Fruit fly (Drosophila melanogaster): ENCODE data around the gene gzl.

The gzl gene

DNA sequence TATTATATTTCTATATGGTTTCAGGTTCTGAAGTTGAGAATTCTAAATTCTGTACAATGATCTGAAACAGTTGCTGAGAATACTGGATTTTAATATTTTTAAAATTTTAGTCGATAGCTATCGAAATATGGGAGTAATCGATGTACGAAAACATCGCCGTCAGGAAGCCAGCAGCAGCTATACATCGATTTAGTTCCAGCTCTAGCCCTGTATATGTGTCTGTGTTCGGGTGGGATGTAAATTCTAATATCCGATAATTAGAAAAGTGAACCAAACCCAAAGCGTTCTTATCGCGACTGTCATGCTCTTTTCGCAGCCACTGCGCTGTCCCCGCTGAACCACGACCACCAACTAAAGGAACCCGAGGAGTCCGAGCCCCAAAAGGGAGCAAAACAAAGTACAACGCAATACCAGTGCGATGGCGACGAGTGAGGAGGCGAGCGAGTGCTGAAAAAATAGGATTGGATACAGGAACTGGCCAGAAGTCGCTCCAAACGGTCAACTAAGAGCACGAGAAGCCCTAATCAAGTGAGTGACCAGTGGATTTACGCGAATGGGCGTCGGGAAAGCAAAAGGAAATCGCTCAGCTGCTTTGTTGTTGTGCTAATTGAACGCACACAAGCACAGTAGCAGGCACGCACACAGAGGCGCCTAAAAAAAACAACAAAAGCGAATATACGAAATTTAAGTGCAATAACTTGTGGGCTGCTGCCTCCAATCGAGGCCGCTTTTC lies at the start of gene gzl (continued):
- TF ChIP-seq so (GFP tag; IDR thresholded peaks at IDR 0.05) (no peak), CG11723 (GFP tag; optimal IDR thresholded peaks at IDR 0.05) (no peak), sens-2 (GFP tag; IDR thresholded peaks at IDR 0.05) (no peak), unc-4 (GFP tag; IDR thresholded peaks at IDR 0.05; ENCODE audit: partially characterized antibody) (peak; percentile 96), CG15073 (GFP tag; optimal IDR thresholded peaks at IDR 0.05) (no peak), bowl (GFP tag; IDR thresholded peaks at IDR 0.05) (no peak), CG15696 (tag; optimal IDR thresholded peaks at IDR 0.05) (no peak), shn (GFP tag; optimal IDR thresholded peaks at IDR 0.05) (no peak), mam (GFP tag; optimal IDR thresholded peaks at IDR 0.05) (no peak), lilli (GFP tag; optimal IDR thresholded peaks at IDR 0.05) (peak; percentile 23), CG3065 (GFP tag; optimal IDR thresholded peaks at IDR 0.05) (no peak), CG16813 (GFP tag; IDR thresholded peaks at IDR 0.05; ENCODE audit: partially characterized antibody) (peak; percentile 97), luna (GFP tag; optimal IDR thresholded peaks at IDR 0.05) (no peak), CG18764 (GFP tag; optimal IDR thresholded peaks at IDR 0.05) (no peak), CG11093 (GFP tag; IDR thresholded peaks at IDR 0.05) (no peak), dan (GFP tag; IDR thresholded peaks at IDR 0.05) (no peak), Stat92E (GFP tag; optimal IDR thresholded peaks at IDR 0.05) (no peak), Ada2b (GFP tag; IDR thresholded peaks at IDR 0.05) (no peak), Rx (GFP tag; IDR thresholded peaks at IDR 0.05) (no peak), MESR4 (GFP tag; optimal IDR thresholded peaks at IDR 0.05) (peak; percentile 74), CG43689 (GFP tag; IDR thresholded peaks at IDR 0.05) (no peak), dati (GFP tag; IDR thresholded peaks at IDR 0.05) (no peak), Neu2 (GFP tag; optimal IDR thresholded peaks at IDR 0.05; ENCODE audit: borderline replicate concordance) (no peak), CHES-1-like (GFP tag; optimal IDR thresholded peaks at IDR 0.05) (peak; percentile 42), ken (GFP tag; IDR thresholded peaks at IDR 0.05) (no peak), CG13287 (GFP tag; IDR thresholded peaks at IDR 0.05; ENCODE audit: partially characterized antibody) (peak; percentile 97), CG12659 (GFP tag; optimal IDR thresholded peaks at IDR 0.05) (peak; percentile 29), CG17802 (tag; optimal IDR thresholded peaks at IDR 0.05) (no peak), CG12942 (GFP tag; optimal IDR thresholded peaks at IDR 0.05) (no peak), Rfx (GFP tag; IDR thresholded peaks at IDR 0.05) (peak; percentile 49), Sox100B (GFP tag; optimal IDR thresholded peaks at IDR 0.05) (no peak), tx (GFP tag; optimal IDR thresholded peaks at IDR 0.05) (no peak), sna (GFP tag; IDR thresholded peaks at IDR 0.05; ENCODE audit: partially characterized antibody) (peak; percentile 95), pho (GFP tag; optimal IDR thresholded peaks at IDR 0.05) (peak; percentile 9), CG7839 (tag; optimal IDR thresholded peaks at IDR 0.05) (no peak), Xbp1 (GFP tag; optimal IDR thresholded peaks at IDR 0.05) (no peak), CG6791 (GFP tag; IDR thresholded peaks at IDR 0.05; ENCODE audit: partially characterized antibody) (peak; percentile 99), TFAM (GFP tag; optimal IDR thresholded peaks at IDR 0.05) (no peak), Mes4 (GFP tag; optimal IDR thresholded peaks at IDR 0.05) (no peak), CG14710 (tag; optimal IDR thresholded peaks at IDR 0.05) (peak; percentile 42), chif (GFP tag; optimal IDR thresholded peaks at IDR 0.05) (no peak), Antp (GFP tag; optimal IDR thresholded peaks at IDR 0.05) (no peak), sima (GFP tag; optimal IDR thresholded peaks at IDR 0.05) (no peak), Doc3 (GFP tag; IDR thresholded peaks at IDR 0.05; ENCODE audit: partially characterized antibody) (peak; percentile 92), dimm (GFP tag; IDR thresholded peaks at IDR 0.05) (no peak), CG14860 (GFP tag; IDR thresholded peaks at IDR 0.05; ENCODE audit: partially characterized antibody) (peak; percentile 96), fd102C (GFP tag; optimal IDR thresholded peaks at IDR 0.05) (no peak), nmo (GFP tag; optimal IDR thresholded peaks at IDR 0.05) (peak; percentile 28), CG17359 (tag; optimal IDR thresholded peaks at IDR 0.05) (no peak)
